Worm (Caenorhabditis elegans): ENCODE results near the gene Y50E8A.2.

DNA sequence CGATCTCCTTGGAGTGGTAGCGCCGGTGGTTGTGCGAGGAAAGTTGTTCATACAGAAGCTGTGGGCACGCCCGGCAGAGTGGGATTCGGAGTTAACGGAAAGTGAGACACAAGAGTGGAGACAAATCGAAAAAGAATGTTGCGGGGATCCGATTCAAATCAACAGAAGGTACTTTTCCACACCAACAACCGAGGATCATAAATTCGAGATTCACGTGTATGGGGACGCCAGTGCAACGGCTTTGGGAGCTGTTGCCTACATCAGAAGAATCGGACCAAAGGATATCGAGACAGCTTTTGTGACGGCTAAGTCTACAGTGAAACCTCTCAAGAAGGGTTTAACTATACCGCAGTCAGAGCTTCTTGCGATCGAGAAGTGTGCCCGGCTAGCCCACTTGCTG lies 34.9 kb upstream of the Y50E8A.2 start:
- TF ChIP-seq athp-1 (tag; optimal IDR thresholded peaks at IDR 0.05), result no peak
- no peak for TF ChIP-seq ama-1 (optimal IDR thresholded peaks at IDR 0.05)
- TF ChIP-seq ama-1 (GFP tag; optimal IDR thresholded peaks at IDR 0.05), result no peak
- no peak for TF ChIP-seq lsl-1 (GFP tag; optimal IDR thresholded peaks at IDR 0.05)
- no peak for TF ChIP-seq unc-130 (GFP tag; optimal IDR thresholded peaks at IDR 0.05)
- no peak for TF ChIP-seq unc-62 (GFP tag; optimal IDR thresholded peaks at IDR 0.05)
